Fruit fly (Drosophila melanogaster) whole organism, wandering third instar larva: Measurements from ENCODE around the gene CG3552.

Source experiments
- CG32264 ChIP-seq: fragments of 200-800 bp; sonication (Bioruptor generic); optimal IDR thresholded peaks from 2 replicates; lab custom pipeline; 2016; ENCODE audit warnings: missing biosample characterization, missing genetic modification characterization
- CG9705 ChIP-seq: fragments of 200-800 bp; sonication (Bioruptor generic); optimal IDR thresholded peaks from 2 replicates; lab custom pipeline; 2018; ENCODE audit warnings: missing biosample characterization, mild to moderate bottlenecking, missing genetic modification characterization
- CrebA ChIP-seq: fragments of 200-800 bp; sonication (Bioruptor generic); optimal IDR thresholded peaks from 2 replicates; lab custom pipeline; 2016; ENCODE audit warnings: missing biosample characterization, mild to moderate bottlenecking, missing genetic modification characterization, borderline replicate concordance
- Dif ChIP-seq: fragments of 200-275, 200-300 bp; sonication (Bioruptor generic); optimal IDR thresholded peaks from 2 replicates; lab custom pipeline; 2018; ENCODE audit warnings: missing biosample characterization, missing genetic modification characterization; ENCODE audit not compliant: partially characterized antibody
- GATAd ChIP-seq: sonication (Bioruptor generic); optimal IDR thresholded peaks from 2 replicates; lab custom pipeline; 2016; ENCODE audit warnings: missing biosample characterization, missing genetic modification characterization
- HLH106 ChIP-seq: fragments of 200-800 bp; optimal IDR thresholded peaks from 3 replicates; lab custom pipeline; 2019; ENCODE audit warnings: missing biosample characterization, mild to moderate bottlenecking, missing genetic modification characterization, moderate library complexity
- Hnf4 ChIP-seq: fragments of 200-800 bp; sonication (Bioruptor generic); optimal IDR thresholded peaks from 2 replicates; lab custom pipeline; 2016; ENCODE audit warnings: missing biosample characterization, mild to moderate bottlenecking, missing genetic modification characterization
- Hr78 ChIP-seq: fragments of >200 bp; optimal IDR thresholded peaks from 2 replicates; lab custom pipeline; 2017; ENCODE audit warnings: missing biosample characterization, missing genetic modification characterization
- Hr83 ChIP-seq: fragments of 200-300 bp; sonication (Bioruptor generic); optimal IDR thresholded peaks from 2 replicates; lab custom pipeline; 2016; ENCODE audit warnings: missing biosample characterization, mild to moderate bottlenecking, missing genetic modification characterization, moderate library complexity; ENCODE audit not compliant: poor library complexity, severe bottlenecking
- Jra ChIP-seq: sonication (Bioruptor generic); optimal IDR thresholded peaks from 2 replicates; lab custom pipeline; 2016; ENCODE audit warnings: missing biosample characterization, missing genetic modification characterization
- Mio ChIP-seq: sonication (Bioruptor generic); optimal IDR thresholded peaks from 2 replicates; lab custom pipeline; 2016; ENCODE audit warnings: missing biosample characterization, missing genetic modification characterization
- Myc ChIP-seq: fragments of >200 bp; optimal IDR thresholded peaks from 2 replicates; lab custom pipeline; 2017
- N ChIP-seq: fragments of >200 bp; optimal IDR thresholded peaks from 2 replicates; lab custom pipeline; 2018; ENCODE audit warnings: missing biosample characterization, missing external identifiers, missing genetic modification characterization
- OdsH ChIP-seq: fragments of 200-800 bp; sonication (Bioruptor generic); optimal IDR thresholded peaks from 2 replicates; lab custom pipeline; 2016; ENCODE audit warnings: missing biosample characterization, mild to moderate bottlenecking, missing genetic modification characterization
- Rel ChIP-seq, 2 experiments: fragments of 200-800 bp; sonication (Bioruptor generic) in 1 of 2; optimal IDR thresholded peaks; 2 replicates in 1 of 2; 3 replicates in 1 of 2; lab custom pipeline; 2016 to 2019; ENCODE audit warnings: mild to moderate bottlenecking in 2 of 2, missing biosample characterization in 2 of 2, missing genetic modification characterization in 2 of 2, moderate library complexity in 1 of 2
- Sp1 ChIP-seq: fragments of 200-800 bp; sonication (Bioruptor generic); optimal IDR thresholded peaks from 3 replicates; lab custom pipeline; 2019; ENCODE audit warnings: missing biosample characterization, mild to moderate bottlenecking, missing genetic modification characterization, moderate library complexity
- br ChIP-seq: fragments of 200-800 bp; sonication (Bioruptor generic); optimal IDR thresholded peaks from 2 replicates; lab custom pipeline; 2016; ENCODE audit warnings: missing biosample characterization, missing genetic modification characterization
- dl ChIP-seq, 2 experiments: fragments of 175-275, 200-275 bp in 1 of 2; fragments of 200-275 bp in 1 of 2; sonication (Bioruptor generic); optimal IDR thresholded peaks; lab custom pipeline; 2018; ENCODE audit warnings: mild to moderate bottlenecking in 2 of 2, missing biosample characterization in 2 of 2, missing genetic modification characterization in 2 of 2, moderate library complexity in 2 of 2; ENCODE audit not compliant: partially characterized antibody in 2 of 2, insufficient read depth in 1 of 2
- dsf ChIP-seq: sonication (Bioruptor generic); optimal IDR thresholded peaks from 2 replicates; lab custom pipeline; 2016; ENCODE audit warnings: missing biosample characterization, missing genetic modification characterization, borderline replicate concordance
- ey ChIP-seq: fragments of 200-800 bp; sonication (Bioruptor generic); optimal IDR thresholded peaks from 2 replicates; lab custom pipeline; 2016; ENCODE audit warnings: missing biosample characterization, missing genetic modification characterization
- foxo ChIP-seq, 2 experiments: fragments of 200-800 bp; sonication (Bioruptor generic); optimal IDR thresholded peaks; 2 replicates in 1 of 2; 3 replicates in 1 of 2; lab custom pipeline; 2016 to 2017; ENCODE audit warnings: missing biosample characterization in 2 of 2, missing genetic modification characterization in 2 of 2
- fru ChIP-seq: fragments of 200-800 bp; sonication (Bioruptor generic); optimal IDR thresholded peaks from 3 replicates; lab custom pipeline; 2016; ENCODE audit warnings: missing biosample characterization, mild to moderate bottlenecking, missing genetic modification characterization
- h ChIP-seq: fragments of 200-800 bp; sonication (Bioruptor generic); optimal IDR thresholded peaks from 3 replicates; lab custom pipeline; 2016; ENCODE audit warnings: missing biosample characterization, mild to moderate bottlenecking, missing genetic modification characterization
- jim ChIP-seq: fragments of 175-275, 200-325 bp; sonication (Bioruptor generic); optimal IDR thresholded peaks from 2 replicates; lab custom pipeline; 2016; ENCODE audit warnings: missing biosample characterization, mild to moderate bottlenecking, missing genetic modification characterization
- lola ChIP-seq: fragments of >200 bp; optimal IDR thresholded peaks from 2 replicates; lab custom pipeline; 2017; ENCODE audit warnings: missing biosample characterization, missing genetic modification characterization
- psq ChIP-seq: fragments of 200-800 bp; sonication (Bioruptor generic); optimal IDR thresholded peaks from 3 replicates; lab custom pipeline; 2017; ENCODE audit warnings: missing biosample characterization, mild to moderate bottlenecking, missing genetic modification characterization, moderate library complexity
- rgr ChIP-seq: fragments of 200-800 bp; sonication (Bioruptor generic); optimal IDR thresholded peaks from 3 replicates; lab custom pipeline; 2016; ENCODE audit warnings: missing biosample characterization, mild to moderate bottlenecking, missing genetic modification characterization
- sage ChIP-seq: fragments of 200-800 bp; sonication (Bioruptor generic); optimal IDR thresholded peaks from 2 replicates; lab custom pipeline; 2016; ENCODE audit warnings: missing biosample characterization, mild to moderate bottlenecking, missing genetic modification characterization
- sv ChIP-seq: fragments of 200-800 bp; sonication (Bioruptor generic); optimal IDR thresholded peaks from 3 replicates; lab custom pipeline; 2016; ENCODE audit warnings: missing biosample characterization, missing genetic modification characterization
- tai ChIP-seq: sonication (Bioruptor generic); optimal IDR thresholded peaks from 2 replicates; lab custom pipeline; 2016; ENCODE audit warnings: missing biosample characterization, missing genetic modification characterization
- usp ChIP-seq: fragments of >200 bp; optimal IDR thresholded peaks from 2 replicates; lab custom pipeline; 2017; ENCODE audit warnings: missing biosample characterization, missing genetic modification characterization

Gene CG3552

DNA sequence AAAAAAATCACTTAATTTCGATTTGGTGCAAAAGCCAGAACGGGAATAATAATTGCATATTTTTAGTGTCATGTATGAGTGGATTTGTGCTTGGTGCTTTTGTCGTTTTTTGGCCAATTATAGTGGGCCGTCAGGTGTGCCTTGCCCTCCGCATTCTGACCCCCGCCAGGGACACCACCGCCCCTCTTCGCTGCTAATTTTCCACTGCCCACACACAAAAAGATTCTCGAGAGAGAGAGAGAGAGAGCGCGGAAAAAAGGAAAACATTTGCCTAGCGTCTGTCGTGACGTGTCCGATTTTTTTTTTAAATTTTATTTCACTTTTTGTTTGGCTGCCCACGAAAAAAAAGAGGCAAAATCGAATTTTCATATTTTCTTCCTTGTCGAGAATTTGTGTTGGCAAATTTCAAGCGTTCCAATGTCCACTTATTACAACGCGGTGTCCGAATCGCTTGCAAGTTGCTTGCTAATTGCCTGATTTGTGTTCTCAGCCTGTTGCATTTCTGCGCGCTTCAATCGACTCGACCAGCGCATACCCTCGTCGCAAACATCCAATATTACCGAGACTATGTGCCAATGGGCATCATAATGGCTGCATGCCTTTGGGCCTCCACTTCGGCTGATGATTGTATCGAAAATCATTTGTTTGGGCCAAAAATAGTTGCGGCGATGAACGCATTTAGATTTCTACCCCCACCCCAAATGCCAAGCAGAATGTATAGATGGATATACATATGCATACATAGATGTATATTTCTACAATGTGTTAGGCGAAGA is 24.1 kb upstream of the CG3552 start:
- TF ChIP-seq ey (GFP tag; lab: Kevin White, UChicago) (no peak), Dif (GFP tag; lab: Kevin White, UChicago) (peak; percentile 7)

DNA sequence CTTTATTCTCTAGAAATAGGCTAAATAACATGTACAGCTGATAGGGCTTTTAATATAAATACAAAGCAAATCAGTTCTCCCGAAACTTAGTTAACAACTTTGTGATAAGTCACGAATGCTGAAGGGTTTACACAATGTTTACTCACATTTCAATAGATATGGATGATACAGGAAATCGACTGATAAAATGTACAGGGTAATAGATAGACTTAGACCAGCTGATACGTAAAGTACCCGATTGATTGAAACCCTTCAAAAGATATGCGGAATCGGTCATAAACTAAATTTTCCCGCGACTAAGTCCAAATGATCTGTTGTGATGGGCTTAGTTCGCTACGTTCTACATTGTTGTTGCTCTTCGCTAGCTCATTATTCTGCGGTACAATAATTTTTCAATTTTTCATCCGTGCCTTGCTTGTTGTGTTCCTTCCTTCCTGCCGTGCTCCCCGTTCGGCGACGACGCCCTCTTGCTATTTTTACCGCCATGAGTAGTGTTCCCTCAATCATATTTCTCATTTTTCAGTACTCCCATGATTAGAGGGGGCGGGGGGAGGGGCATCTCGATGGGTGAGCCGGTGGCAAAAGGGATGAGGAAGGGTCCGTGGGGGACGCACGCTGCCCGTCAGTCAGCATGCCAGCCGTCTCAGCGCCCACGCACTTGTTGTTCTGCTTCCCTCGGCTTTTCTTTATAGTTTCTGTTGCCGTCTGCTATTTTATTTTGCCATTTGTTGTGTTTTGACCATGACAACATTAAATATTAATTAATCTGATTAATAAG is 23.1 kb upstream of the CG3552 start:
- TF ChIP-seq Hnf4 (GFP tag; lab: Kevin White, UChicago) = no peak
- no peak for TF ChIP-seq jim
- no peak for TF ChIP-seq CG9705
- TF ChIP-seq Mio (GFP tag; lab: Kevin White, UChicago) = no peak
- TF ChIP-seq dsf = no peak
- no peak for TF ChIP-seq fru (GFP tag; lab: Kevin White, UChicago)
- no peak for TF ChIP-seq psq (GFP tag; lab: Kevin White, UChicago)
- TF ChIP-seq Dif (GFP tag; lab: Kevin White, UChicago) = no peak
- TF ChIP-seq sv (GFP tag; lab: Kevin White, UChicago) = no peak
- no peak for TF ChIP-seq usp
- no peak for TF ChIP-seq Sp1 (GFP tag; lab: Kevin White, UChicago)
- no peak for TF ChIP-seq HLH106 (tag; lab: Kevin White, UChicago)
- TF ChIP-seq tai (GFP tag; lab: Kevin White, UChicago) = no peak
- no peak for TF ChIP-seq Jra
- TF ChIP-seq GATAd (GFP tag; lab: Kevin White, UChicago) = no peak
- TF ChIP-seq OdsH = no peak
- TF ChIP-seq Hr78 (GFP tag; lab: Kevin White, UChicago) = no peak
- no peak for TF ChIP-seq N (GFP tag; lab: Kevin White, UChicago)
- no peak for TF ChIP-seq lola
- no peak for TF ChIP-seq CrebA (GFP tag; lab: Kevin White, UChicago)

DNA sequence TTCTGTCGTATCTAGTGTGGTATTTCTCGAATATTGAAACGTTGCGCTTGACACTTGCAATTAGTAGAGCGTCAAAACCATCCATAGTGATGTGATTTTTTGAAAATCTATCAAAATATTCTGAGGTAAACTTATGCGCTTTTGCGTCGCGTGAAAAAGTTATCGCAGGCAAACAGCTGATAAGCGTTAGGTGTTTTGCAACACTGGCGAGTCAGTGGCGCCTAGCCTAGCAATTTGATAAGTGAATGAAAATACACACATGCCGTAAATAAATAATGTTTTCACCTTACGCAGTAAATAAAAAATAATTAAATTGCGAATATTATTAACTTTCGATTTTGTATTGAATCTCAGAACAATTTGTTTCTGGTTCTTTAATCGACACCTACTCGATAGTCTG is 20.8 kb upstream of the CG3552 start, which contains the start of gene CG42526:
Gene CG42526, minus strand, starts transcription at position 85 of the 400 bp plus-strand sequence.
- TF ChIP-seq sage (GFP tag; lab: Kevin White, UChicago) = peak; percentile 31
- peak; percentile 70 for TF ChIP-seq rgr (GFP tag; lab: Kevin White, UChicago)
- peak; percentile 53 for TF ChIP-seq sv (GFP tag; lab: Kevin White, UChicago)
- no peak for TF ChIP-seq Hr78 (GFP tag; lab: Kevin White, UChicago)
- peak; percentile 56 for TF ChIP-seq h
- TF ChIP-seq CG9705 = no peak
- peak; percentile 37 for TF ChIP-seq psq (GFP tag; lab: Kevin White, UChicago)
- TF ChIP-seq Hr83 (GFP tag; lab: Kevin White, UChicago) = peak; percentile 73
- TF ChIP-seq Rel (GFP tag; optimal IDR thresholded peaks at IDR 0.05; lab: Kevin White, UChicago) = no peak
- peak; percentile 26 for TF ChIP-seq Rel (tag; optimal IDR thresholded peaks at IDR 0.05; lab: Kevin White, UChicago)
- TF ChIP-seq lola = no peak
- TF ChIP-seq ey (GFP tag; lab: Kevin White, UChicago) = peak; percentile 65
- no peak for TF ChIP-seq Myc (lab: Kevin White, UChicago)
- peak; percentile 50 for TF ChIP-seq fru (GFP tag; lab: Kevin White, UChicago)
- peak; percentile 13 for TF ChIP-seq Sp1 (GFP tag; lab: Kevin White, UChicago)
- TF ChIP-seq Dif (GFP tag; lab: Kevin White, UChicago) = no peak
- TF ChIP-seq OdsH = peak; percentile 65
- TF ChIP-seq Hnf4 (GFP tag; lab: Kevin White, UChicago) = peak; percentile 74
- peak; percentile 23 for TF ChIP-seq HLH106 (tag; lab: Kevin White, UChicago)
- peak; percentile 26 for TF ChIP-seq CG32264 (GFP tag; lab: Kevin White, UChicago)
- no peak for TF ChIP-seq dl (GFP tag; optimal IDR thresholded peaks at IDR 0.05; lab: Kevin White, UChicago; ENCODE audit: insufficient read depth in 1 of 2, partially characterized antibody in 2 of 2)
- TF ChIP-seq br (GFP tag; lab: Kevin White, UChicago) = peak; percentile 55
- TF ChIP-seq Jra = peak; percentile 59
- TF ChIP-seq foxo (GFP tag; optimal IDR thresholded peaks at IDR 0.05; lab: Kevin White, UChicago) = peak; percentile 38 to 82
- TF ChIP-seq, all 38 proteins: peak for 17
